Fruit fly (Drosophila melanogaster) whole organism, wandering third instar larva: ENCODE results near the gene jhamt.

ENCODE experiments used
- Abd-B ChIP-seq: fragments of >200 bp; optimal IDR thresholded peaks from 2 replicates; lab custom pipeline; 2017; ENCODE audit warnings: missing biosample characterization, missing genetic modification characterization
- CG32264 ChIP-seq: fragments of 200-800 bp; sonication (Bioruptor generic); optimal IDR thresholded peaks from 2 replicates; lab custom pipeline; 2016; ENCODE audit warnings: missing biosample characterization, missing genetic modification characterization
- CG9705 ChIP-seq: fragments of 200-800 bp; sonication (Bioruptor generic); optimal IDR thresholded peaks from 2 replicates; lab custom pipeline; 2018; ENCODE audit warnings: missing biosample characterization, mild to moderate bottlenecking, missing genetic modification characterization
- CrebA ChIP-seq: fragments of 200-800 bp; sonication (Bioruptor generic); optimal IDR thresholded peaks from 2 replicates; lab custom pipeline; 2016; ENCODE audit warnings: missing biosample characterization, mild to moderate bottlenecking, missing genetic modification characterization, borderline replicate concordance
- Dfd ChIP-seq: fragments of >200 bp; optimal IDR thresholded peaks from 2 replicates; lab custom pipeline; 2017; ENCODE audit warnings: missing biosample characterization, missing genetic modification characterization
- Dif ChIP-seq: fragments of 200-275, 200-300 bp; sonication (Bioruptor generic); optimal IDR thresholded peaks from 2 replicates; lab custom pipeline; 2018; ENCODE audit warnings: missing biosample characterization, missing genetic modification characterization; ENCODE audit not compliant: partially characterized antibody
- GATAd ChIP-seq: sonication (Bioruptor generic); optimal IDR thresholded peaks from 2 replicates; lab custom pipeline; 2016; ENCODE audit warnings: missing biosample characterization, missing genetic modification characterization
- HLH106 ChIP-seq: fragments of 200-800 bp; optimal IDR thresholded peaks from 3 replicates; lab custom pipeline; 2019; ENCODE audit warnings: missing biosample characterization, mild to moderate bottlenecking, missing genetic modification characterization, moderate library complexity
- Hnf4 ChIP-seq: fragments of 200-800 bp; sonication (Bioruptor generic); optimal IDR thresholded peaks from 2 replicates; lab custom pipeline; 2016; ENCODE audit warnings: missing biosample characterization, mild to moderate bottlenecking, missing genetic modification characterization
- Hr78 ChIP-seq: fragments of >200 bp; optimal IDR thresholded peaks from 2 replicates; lab custom pipeline; 2017; ENCODE audit warnings: missing biosample characterization, missing genetic modification characterization
- Hr83 ChIP-seq: fragments of 200-300 bp; sonication (Bioruptor generic); optimal IDR thresholded peaks from 2 replicates; lab custom pipeline; 2016; ENCODE audit warnings: missing biosample characterization, mild to moderate bottlenecking, missing genetic modification characterization, moderate library complexity; ENCODE audit not compliant: poor library complexity, severe bottlenecking
- Jra ChIP-seq: sonication (Bioruptor generic); optimal IDR thresholded peaks from 2 replicates; lab custom pipeline; 2016; ENCODE audit warnings: missing biosample characterization, missing genetic modification characterization
- Mio ChIP-seq: sonication (Bioruptor generic); optimal IDR thresholded peaks from 2 replicates; lab custom pipeline; 2016; ENCODE audit warnings: missing biosample characterization, missing genetic modification characterization
- Myc ChIP-seq: fragments of >200 bp; optimal IDR thresholded peaks from 2 replicates; lab custom pipeline; 2017
- N ChIP-seq: fragments of >200 bp; optimal IDR thresholded peaks from 2 replicates; lab custom pipeline; 2018; ENCODE audit warnings: missing biosample characterization, missing external identifiers, missing genetic modification characterization
- OdsH ChIP-seq: fragments of 200-800 bp; sonication (Bioruptor generic); optimal IDR thresholded peaks from 2 replicates; lab custom pipeline; 2016; ENCODE audit warnings: missing biosample characterization, mild to moderate bottlenecking, missing genetic modification characterization
- Sp1 ChIP-seq: fragments of 200-800 bp; sonication (Bioruptor generic); optimal IDR thresholded peaks from 3 replicates; lab custom pipeline; 2019; ENCODE audit warnings: missing biosample characterization, mild to moderate bottlenecking, missing genetic modification characterization, moderate library complexity
- Vsx2 ChIP-seq: fragments of 200-300, 225-300 bp; sonication (Bioruptor generic); optimal IDR thresholded peaks from 2 replicates; lab custom pipeline; 2018; ENCODE audit warnings: missing biosample characterization, missing genetic modification characterization; ENCODE audit not compliant: partially characterized antibody
- br ChIP-seq: fragments of 200-800 bp; sonication (Bioruptor generic); optimal IDR thresholded peaks from 2 replicates; lab custom pipeline; 2016; ENCODE audit warnings: missing biosample characterization, missing genetic modification characterization
- brk ChIP-seq: fragments of 200-800 bp; sonication (Bioruptor generic); optimal IDR thresholded peaks from 2 replicates; lab custom pipeline; 2016; ENCODE audit warnings: missing biosample characterization, mild to moderate bottlenecking, missing genetic modification characterization
- dl ChIP-seq, 2 experiments: fragments of 175-275, 200-275 bp in 1 of 2; fragments of 200-275 bp in 1 of 2; sonication (Bioruptor generic); optimal IDR thresholded peaks; lab custom pipeline; 2018; ENCODE audit warnings: mild to moderate bottlenecking in 2 of 2, missing biosample characterization in 2 of 2, missing genetic modification characterization in 2 of 2, moderate library complexity in 2 of 2; ENCODE audit not compliant: partially characterized antibody in 2 of 2, insufficient read depth in 1 of 2
- dmrt93B ChIP-seq: fragments of 200-800 bp; sonication (Bioruptor generic); optimal IDR thresholded peaks from 2 replicates; lab custom pipeline; 2018; ENCODE audit warnings: missing biosample characterization, mild to moderate bottlenecking, missing genetic modification characterization
- dsf ChIP-seq: sonication (Bioruptor generic); optimal IDR thresholded peaks from 2 replicates; lab custom pipeline; 2016; ENCODE audit warnings: missing biosample characterization, missing genetic modification characterization, borderline replicate concordance
- ey ChIP-seq: fragments of 200-800 bp; sonication (Bioruptor generic); optimal IDR thresholded peaks from 2 replicates; lab custom pipeline; 2016; ENCODE audit warnings: missing biosample characterization, missing genetic modification characterization
- foxo ChIP-seq, 2 experiments: fragments of 200-800 bp; sonication (Bioruptor generic); optimal IDR thresholded peaks; 2 replicates in 1 of 2; 3 replicates in 1 of 2; lab custom pipeline; 2016 to 2017; ENCODE audit warnings: missing biosample characterization in 2 of 2, missing genetic modification characterization in 2 of 2
- fru ChIP-seq: fragments of 200-800 bp; sonication (Bioruptor generic); optimal IDR thresholded peaks from 3 replicates; lab custom pipeline; 2016; ENCODE audit warnings: missing biosample characterization, mild to moderate bottlenecking, missing genetic modification characterization
- h ChIP-seq: fragments of 200-800 bp; sonication (Bioruptor generic); optimal IDR thresholded peaks from 3 replicates; lab custom pipeline; 2016; ENCODE audit warnings: missing biosample characterization, mild to moderate bottlenecking, missing genetic modification characterization
- jim ChIP-seq: fragments of 175-275, 200-325 bp; sonication (Bioruptor generic); optimal IDR thresholded peaks from 2 replicates; lab custom pipeline; 2016; ENCODE audit warnings: missing biosample characterization, mild to moderate bottlenecking, missing genetic modification characterization
- lola ChIP-seq: fragments of >200 bp; optimal IDR thresholded peaks from 2 replicates; lab custom pipeline; 2017; ENCODE audit warnings: missing biosample characterization, missing genetic modification characterization
- pan ChIP-seq: fragments of >200 bp; optimal IDR thresholded peaks from 2 replicates; lab custom pipeline; 2017
- psq ChIP-seq: fragments of 200-800 bp; sonication (Bioruptor generic); optimal IDR thresholded peaks from 3 replicates; lab custom pipeline; 2017; ENCODE audit warnings: missing biosample characterization, mild to moderate bottlenecking, missing genetic modification characterization, moderate library complexity
- rgr ChIP-seq: fragments of 200-800 bp; sonication (Bioruptor generic); optimal IDR thresholded peaks from 3 replicates; lab custom pipeline; 2016; ENCODE audit warnings: missing biosample characterization, mild to moderate bottlenecking, missing genetic modification characterization
- sage ChIP-seq: fragments of 200-800 bp; sonication (Bioruptor generic); optimal IDR thresholded peaks from 2 replicates; lab custom pipeline; 2016; ENCODE audit warnings: missing biosample characterization, mild to moderate bottlenecking, missing genetic modification characterization
- sv ChIP-seq: fragments of 200-800 bp; sonication (Bioruptor generic); optimal IDR thresholded peaks from 3 replicates; lab custom pipeline; 2016; ENCODE audit warnings: missing biosample characterization, missing genetic modification characterization
- tai ChIP-seq: sonication (Bioruptor generic); optimal IDR thresholded peaks from 2 replicates; lab custom pipeline; 2016; ENCODE audit warnings: missing biosample characterization, missing genetic modification characterization
- usp ChIP-seq: fragments of >200 bp; optimal IDR thresholded peaks from 2 replicates; lab custom pipeline; 2017; ENCODE audit warnings: missing biosample characterization, missing genetic modification characterization
- woc ChIP-seq: sonication (Bioruptor generic); optimal IDR thresholded peaks from 2 replicates; lab custom pipeline; 2016; ENCODE audit warnings: missing biosample characterization, mild to moderate bottlenecking, missing genetic modification characterization

The jhamt gene

DNA sequence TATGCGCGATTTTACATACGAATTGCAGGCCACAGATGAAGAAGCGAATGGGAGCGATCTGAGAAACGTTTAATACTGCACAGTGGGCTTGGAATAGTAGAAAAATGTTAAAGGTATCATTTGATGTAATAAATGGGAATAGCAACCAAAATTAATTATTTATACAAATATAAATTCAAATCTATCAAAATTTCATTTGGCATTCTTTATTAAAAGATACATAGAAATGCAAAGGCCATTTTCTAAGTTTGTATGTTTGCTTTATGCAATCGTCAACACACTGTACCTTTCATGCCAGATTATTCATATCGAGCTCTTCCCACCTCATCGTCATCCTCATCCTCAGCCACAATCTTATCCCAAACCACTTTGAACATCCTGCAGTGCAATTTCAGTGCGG is 40.8 kb downstream of the jhamt start:
- TF ChIP-seq usp (no peak), Hnf4 (peak; percentile 32), rgr (peak; percentile 63), N (no peak), Jra (no peak), fru (GFP tag; lab: Kevin White, UChicago) (peak; percentile 74), ey (GFP tag; lab: Kevin White, UChicago) (peak; percentile 52), CrebA (GFP tag; lab: Kevin White, UChicago) (no peak), HLH106 (tag; lab: Kevin White, UChicago) (peak; percentile 64), woc (GFP tag; lab: Kevin White, UChicago) (peak; percentile 59), lola (GFP tag; lab: Kevin White, UChicago) (no peak), br (GFP tag; lab: Kevin White, UChicago) (peak; percentile 28), CG9705 (GFP tag; lab: Kevin White, UChicago) (no peak), Sp1 (GFP tag; lab: Kevin White, UChicago) (peak; percentile 49), psq (GFP tag; lab: Kevin White, UChicago) (peak; percentile 54), sage (GFP tag; lab: Kevin White, UChicago) (no peak), GATAd (GFP tag; lab: Kevin White, UChicago) (no peak), Dif (GFP tag; lab: Kevin White, UChicago) (no peak), jim (GFP tag; lab: Kevin White, UChicago) (no peak), h (peak; percentile 67), Abd-B (no peak), foxo (GFP tag; optimal IDR thresholded peaks at IDR 0.05; lab: Kevin White, UChicago) (peak in 1 of 2 experiments; percentile 66), OdsH (GFP tag; lab: Kevin White, UChicago) (peak; percentile 62), Myc (lab: Kevin White, UChicago) (no peak), dmrt93B (peak; percentile 27), CG32264 (GFP tag; lab: Kevin White, UChicago) (no peak)

DNA sequence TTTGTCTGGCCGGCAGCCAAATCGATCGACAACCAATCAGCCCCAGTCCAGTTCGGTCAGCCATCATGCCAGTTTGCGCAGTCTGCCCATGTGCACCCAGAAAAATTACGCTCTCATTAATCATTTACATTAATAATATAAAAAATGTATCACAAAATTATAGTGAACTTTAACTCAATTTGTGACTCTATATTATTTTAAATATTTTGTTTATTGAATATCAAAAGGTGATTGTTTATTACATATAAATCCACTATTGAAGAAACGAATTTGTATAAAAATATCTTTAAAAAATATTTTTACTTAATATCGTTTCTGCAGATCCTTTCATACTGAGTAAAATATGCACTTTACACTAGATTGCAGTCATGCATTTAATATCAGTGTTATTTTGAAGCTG is 41.6 kb downstream of the jhamt start:
- TF ChIP-seq Jra = no peak
- peak; percentile 6 for TF ChIP-seq rgr
- no peak for TF ChIP-seq fru (GFP tag; lab: Kevin White, UChicago)
- no peak for TF ChIP-seq Myc (lab: Kevin White, UChicago)
- no peak for TF ChIP-seq Abd-B
- peak; percentile 55 for TF ChIP-seq HLH106 (tag; lab: Kevin White, UChicago)
- no peak for TF ChIP-seq Hr78 (GFP tag; lab: Kevin White, UChicago)
- TF ChIP-seq sage (GFP tag; lab: Kevin White, UChicago) = no peak
- no peak for TF ChIP-seq GATAd (GFP tag; lab: Kevin White, UChicago)
- no peak for TF ChIP-seq sv
- TF ChIP-seq tai (GFP tag; lab: Kevin White, UChicago) = no peak
- no peak for TF ChIP-seq CG32264 (GFP tag; lab: Kevin White, UChicago)
- no peak for TF ChIP-seq Vsx2 (GFP tag; lab: Kevin White, UChicago)
- TF ChIP-seq foxo (GFP tag; optimal IDR thresholded peaks at IDR 0.05; lab: Kevin White, UChicago) = peak in 1 of 2 experiments; percentile 30
- TF ChIP-seq dmrt93B = peak; percentile 3
- TF ChIP-seq OdsH (GFP tag; lab: Kevin White, UChicago) = peak; percentile 43
- TF ChIP-seq Dfd = no peak
- no peak for TF ChIP-seq brk (GFP tag; lab: Kevin White, UChicago)
- peak; percentile 24 for TF ChIP-seq psq (GFP tag; lab: Kevin White, UChicago)
- no peak for TF ChIP-seq ey (GFP tag; lab: Kevin White, UChicago)
- no peak for TF ChIP-seq Hr83 (GFP tag; lab: Kevin White, UChicago)
- no peak for TF ChIP-seq br (GFP tag; lab: Kevin White, UChicago)
- TF ChIP-seq Mio (GFP tag; lab: Kevin White, UChicago) = no peak
- TF ChIP-seq usp = no peak
- no peak for TF ChIP-seq pan (lab: Kevin White, UChicago)
- no peak for TF ChIP-seq lola (GFP tag; lab: Kevin White, UChicago)
- no peak for TF ChIP-seq dsf (GFP tag; lab: Kevin White, UChicago)
- TF ChIP-seq Sp1 (GFP tag; lab: Kevin White, UChicago) = peak; percentile 52
- TF ChIP-seq CG9705 (GFP tag; lab: Kevin White, UChicago) = no peak

DNA sequence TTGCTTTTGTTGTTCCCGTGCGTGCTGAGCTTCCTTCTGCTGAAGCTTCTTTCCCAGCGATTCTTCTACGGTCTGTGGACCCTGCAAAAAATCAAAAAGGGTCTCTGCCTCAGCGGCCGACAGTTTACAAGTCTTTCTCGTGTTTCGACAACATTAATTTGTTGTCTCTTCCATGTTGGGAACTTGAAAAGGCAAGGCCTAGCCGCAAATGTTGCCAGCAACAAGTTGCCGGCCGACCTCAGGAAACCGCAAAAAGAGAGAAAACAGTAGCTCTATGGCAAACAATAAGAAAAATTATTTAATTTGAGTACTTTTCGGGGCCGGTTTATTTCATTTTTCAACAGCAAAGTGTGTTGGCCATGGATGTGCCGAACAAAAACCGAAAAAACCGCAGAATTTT is 48.1 kb downstream of the jhamt start:
- TF ChIP-seq CG9705 (GFP tag; lab: Kevin White, UChicago) (no peak), Vsx2 (GFP tag; lab: Kevin White, UChicago) (no peak), brk (GFP tag; lab: Kevin White, UChicago) (no peak), Jra (no peak), dmrt93B (no peak), usp (no peak), dl (GFP tag; optimal IDR thresholded peaks at IDR 0.05; lab: Kevin White, UChicago; ENCODE audit: insufficient read depth in 1 of 2, partially characterized antibody in 2 of 2) (no peak), Hr83 (GFP tag; lab: Kevin White, UChicago) (no peak), Dfd (no peak), psq (GFP tag; lab: Kevin White, UChicago) (no peak), HLH106 (tag; lab: Kevin White, UChicago) (no peak), dsf (GFP tag; lab: Kevin White, UChicago) (no peak), N (no peak)
